Worm (Caenorhabditis elegans): Measurements from ENCODE around the gene Y45F3A.1.

The Y45F3A.1 gene

DNA sequence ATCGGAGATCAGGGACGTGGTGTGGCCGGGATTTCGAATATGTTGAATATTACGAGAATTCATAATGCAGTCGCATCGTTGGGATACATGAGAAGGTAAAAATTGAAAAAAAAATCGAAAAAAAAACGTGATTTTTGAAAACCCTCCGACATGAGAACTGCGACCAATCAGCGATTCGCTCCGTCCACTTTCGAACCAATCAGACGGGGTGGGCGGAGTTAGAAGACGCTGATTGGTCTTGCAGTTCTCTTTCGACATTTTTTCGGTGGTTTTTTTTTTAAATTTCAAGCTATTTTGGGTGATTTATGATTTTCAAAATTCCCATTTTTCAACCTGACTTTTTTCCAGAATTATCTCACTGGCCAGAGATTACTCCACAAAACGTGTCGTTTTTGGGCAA, 7.5 kb upstream of the Y45F3A.1 start:
- no peak for TF ChIP-seq unc-62 (GFP tag; optimal IDR thresholded peaks at IDR 0.05)

DNA sequence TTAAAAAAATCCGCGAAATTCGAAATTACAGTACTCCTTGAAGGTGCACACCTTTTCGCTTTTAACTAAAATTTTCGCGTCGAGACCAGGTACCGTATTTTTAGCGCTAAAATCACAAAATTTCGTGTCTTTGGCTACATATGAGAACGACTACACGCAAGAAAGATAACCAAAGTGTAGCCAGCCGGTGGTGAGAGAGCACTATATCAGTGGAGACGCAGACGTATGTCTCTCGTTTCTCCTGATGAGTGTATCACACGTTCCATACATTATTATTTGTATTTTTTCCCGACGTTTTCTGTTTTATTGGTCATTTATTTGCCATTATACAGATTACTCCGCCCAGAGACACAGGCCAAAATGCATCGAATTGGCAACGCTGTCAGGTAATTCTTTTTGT, 4.2 kb upstream of the Y45F3A.1 start, which contains the start of gene acdh-11:
Gene acdh-11, plus strand, starts transcription at position 333 of the 400 bp plus-strand sequence.
- no peak for TF ChIP-seq unc-62 (GFP tag; optimal IDR thresholded peaks at IDR 0.05)

DNA sequence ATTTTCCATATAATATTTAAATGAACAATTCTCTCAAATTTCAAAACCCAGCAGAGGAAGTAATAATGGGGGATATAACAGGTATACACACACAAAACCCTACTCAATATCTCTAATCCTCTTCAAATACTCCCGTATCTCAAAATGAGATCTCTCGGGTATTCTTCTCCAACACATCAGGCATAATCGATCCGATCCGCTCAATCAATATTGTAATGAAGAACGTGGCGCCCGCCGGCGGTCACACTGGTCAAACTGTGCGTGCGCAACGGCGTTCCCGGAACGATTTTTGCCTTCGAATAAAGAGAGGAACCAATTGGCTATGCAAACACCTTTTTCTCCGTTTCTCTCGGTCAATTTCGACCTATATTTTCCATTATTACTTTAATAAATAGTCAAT, 827 bp upstream of the Y45F3A.1 start:
- no peak for TF ChIP-seq unc-62 (GFP tag; optimal IDR thresholded peaks at IDR 0.05)

DNA sequence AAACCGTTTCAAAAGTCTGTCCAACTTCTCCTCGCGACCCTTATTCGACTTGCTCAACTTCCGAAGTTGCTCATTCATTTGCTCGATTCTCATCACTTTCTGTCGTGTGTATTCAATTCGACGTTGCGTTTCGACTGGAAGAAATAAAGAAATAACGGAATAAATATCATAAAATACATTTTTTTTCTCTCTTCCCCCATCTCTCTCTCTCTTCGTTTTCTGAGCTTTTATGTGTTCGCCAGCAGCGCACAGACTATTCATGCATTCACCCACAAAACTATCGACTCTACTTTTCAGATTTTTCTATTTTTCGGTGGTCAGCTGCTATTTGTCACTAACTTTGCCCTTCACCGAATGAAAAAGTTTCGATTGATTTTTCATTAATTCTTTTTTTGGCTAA, 1.4 kb downstream of the Y45F3A.1 start, which contains the start of gene rab-30:
Gene rab-30, plus strand, starts transcription at position 301 of the 400 bp plus-strand sequence.
- TF ChIP-seq unc-62 (GFP tag; optimal IDR thresholded peaks at IDR 0.05), result no peak

DNA sequence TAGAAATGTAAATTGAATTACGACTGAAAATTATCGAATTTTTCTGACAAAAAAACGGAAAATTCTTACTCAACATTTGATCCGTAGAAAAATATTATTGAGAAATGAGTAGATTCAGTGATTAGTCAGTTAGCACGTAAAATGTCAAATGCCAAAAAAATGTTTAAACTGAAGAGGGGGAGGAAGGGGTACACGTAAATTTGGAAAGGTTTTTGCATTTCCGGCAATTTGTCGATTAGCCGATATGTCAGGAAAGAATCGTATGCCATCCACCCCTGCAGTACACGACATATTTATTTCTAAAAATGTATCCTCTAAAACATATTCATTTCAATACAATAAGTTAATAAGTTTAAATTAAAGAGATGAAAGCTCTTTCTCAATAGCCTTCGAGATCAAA, 3.8 kb downstream of the Y45F3A.1 start, which contains the start of gene T21C12.4:
Gene T21C12.4, minus strand, starts transcription at position 101 of the 400 bp plus-strand sequence.
- TF ChIP-seq unc-62 (GFP tag; optimal IDR thresholded peaks at IDR 0.05), result no peak

DNA sequence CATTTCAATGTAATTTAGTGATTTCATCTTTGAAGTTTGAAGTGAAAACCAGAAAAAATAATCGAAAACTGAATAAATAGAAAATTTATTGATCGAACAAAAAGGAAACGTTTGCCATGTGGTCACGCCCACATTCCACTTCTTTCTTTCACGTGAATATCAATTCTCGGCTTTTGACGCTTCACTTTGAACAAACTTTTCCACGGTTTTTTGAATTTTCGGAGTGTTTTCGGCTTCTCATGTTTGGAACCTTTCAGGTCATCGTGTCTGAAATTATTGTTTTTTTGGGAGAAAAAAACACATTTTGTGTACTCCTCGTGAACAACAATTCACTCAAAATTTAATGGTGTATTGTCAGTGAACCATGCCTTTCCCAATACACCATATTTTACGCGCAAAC, 8.8 kb downstream of the Y45F3A.1 start, which contains the start of gene T21C12.8:
Gene T21C12.8, minus strand, starts transcription at position 101 of the 400 bp plus-strand sequence.
- no peak for TF ChIP-seq unc-62 (GFP tag; optimal IDR thresholded peaks at IDR 0.05)

DNA sequence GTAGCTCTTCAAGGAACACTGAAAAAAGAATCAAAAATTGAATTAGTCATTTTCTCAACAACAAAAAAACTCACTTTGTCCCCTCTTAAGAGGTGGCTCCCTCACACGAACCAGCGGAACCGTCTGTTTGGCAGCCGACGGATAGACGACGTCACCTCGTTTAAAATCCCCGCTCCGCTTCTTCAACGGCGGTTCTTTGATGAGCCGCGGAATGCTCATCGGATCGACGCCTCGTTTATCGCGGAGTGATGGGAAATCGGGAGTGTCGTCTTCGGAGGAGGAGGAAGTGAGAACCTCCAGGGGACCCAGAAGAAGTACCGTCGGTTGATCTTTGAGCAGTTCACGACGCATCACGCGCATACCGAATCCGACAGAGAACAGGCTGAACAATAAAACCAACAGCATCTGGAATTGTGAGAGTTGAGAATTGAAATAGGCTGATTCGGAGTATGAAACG, 22.9 kb downstream of the Y45F3A.1 start, which contains the start of gene nlp-68:
Gene nlp-68, minus strand, starts transcription at position 407 of the 457 bp plus-strand sequence.
- TF ChIP-seq unc-62 (GFP tag; optimal IDR thresholded peaks at IDR 0.05), result no peak

DNA sequence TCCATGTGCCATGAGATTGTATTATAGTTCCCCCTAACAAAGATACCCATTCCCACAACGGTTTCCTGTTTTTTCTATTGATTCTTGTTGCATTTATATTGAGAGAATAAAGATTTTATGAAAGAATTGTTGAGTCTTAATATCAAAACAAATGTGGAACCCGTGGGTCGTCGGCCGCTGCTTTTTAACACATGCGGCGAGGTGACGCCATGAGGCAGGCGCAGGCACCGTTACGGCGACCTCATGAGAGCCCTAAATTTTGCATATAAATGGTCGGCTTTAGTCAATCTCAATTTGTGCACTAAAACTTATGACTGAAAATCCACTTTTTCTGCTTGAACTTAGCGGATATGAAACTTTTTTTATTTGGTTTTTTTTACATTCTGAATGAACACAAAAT, 24.2 kb downstream of the Y45F3A.1 start:
- TF ChIP-seq unc-62 (GFP tag; optimal IDR thresholded peaks at IDR 0.05), result no peak

DNA sequence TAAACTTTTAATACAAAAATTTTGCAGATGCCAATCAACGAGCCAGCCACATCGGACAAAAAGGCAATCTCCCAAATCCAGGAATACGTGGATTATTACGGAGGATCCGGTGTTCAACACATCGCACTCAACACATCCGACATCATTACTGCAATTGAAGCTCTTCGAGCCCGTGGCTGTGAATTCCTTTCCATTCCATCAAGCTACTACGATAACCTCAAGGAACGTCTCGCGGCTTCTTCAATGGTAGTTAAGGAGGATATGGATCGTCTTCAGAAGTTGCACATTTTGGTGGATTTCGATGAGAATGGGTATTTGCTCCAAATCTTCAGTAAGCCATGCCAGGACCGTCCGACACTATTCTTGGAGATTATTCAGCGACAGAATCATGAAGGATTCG, 24.7 kb downstream of the Y45F3A.1 start:
- no peak for TF ChIP-seq unc-62 (GFP tag; optimal IDR thresholded peaks at IDR 0.05)

DNA sequence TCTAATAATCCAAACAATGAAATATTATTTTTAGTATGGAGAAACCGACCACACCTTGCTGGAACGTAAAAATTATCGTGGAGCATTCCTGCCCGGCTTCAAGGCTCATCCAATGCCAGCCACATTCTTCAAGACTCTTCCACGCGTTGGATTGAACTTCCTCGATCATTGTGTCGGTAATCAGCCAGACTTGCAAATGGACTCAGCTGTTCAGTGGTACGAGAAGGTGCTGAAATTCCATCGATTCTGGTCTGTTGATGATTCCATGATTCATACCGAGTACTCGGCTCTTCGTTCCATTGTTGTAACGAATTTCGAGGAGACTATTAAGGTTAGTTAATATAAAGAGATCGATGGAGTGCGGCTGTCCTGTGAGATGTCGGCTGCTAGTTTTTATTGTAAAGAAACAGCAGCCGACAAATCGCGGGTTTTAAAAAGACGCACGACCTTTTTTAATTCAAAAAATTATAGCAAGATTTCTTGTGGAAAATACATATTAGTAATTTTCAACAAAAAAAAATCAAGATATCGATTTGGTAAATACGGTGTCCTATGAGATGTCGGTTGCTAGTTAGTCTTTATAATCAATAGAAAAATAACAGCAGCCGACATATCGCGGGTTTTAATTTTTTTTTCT, 25.5 kb downstream of the Y45F3A.1 start:
- no peak for TF ChIP-seq unc-62 (GFP tag; optimal IDR thresholded peaks at IDR 0.05)

DNA sequence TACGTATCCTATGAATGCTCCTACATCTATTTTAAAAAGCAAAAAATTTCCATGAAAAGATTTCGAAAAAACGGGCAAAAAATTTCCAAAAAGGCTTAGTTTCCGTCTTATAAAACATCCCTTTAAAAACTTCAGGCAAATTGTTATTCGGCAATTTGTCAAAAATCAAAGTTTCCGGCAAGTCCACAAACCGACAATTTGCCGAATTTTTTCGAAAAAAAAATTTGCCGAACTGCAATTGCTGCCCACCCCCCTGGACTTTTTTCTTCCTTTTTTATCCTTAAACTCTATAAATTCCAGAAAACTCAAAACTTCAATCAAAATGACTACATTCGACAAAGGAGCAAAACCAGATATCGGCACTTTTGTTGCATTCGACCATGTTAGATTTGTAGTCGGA, 26.5 kb downstream of the Y45F3A.1 start, which contains the start of gene hpd-1:
Gene hpd-1, plus strand, starts transcription at position 301 of the 400 bp plus-strand sequence.
- TF ChIP-seq unc-62 (GFP tag; optimal IDR thresholded peaks at IDR 0.05), result no peak

DNA sequence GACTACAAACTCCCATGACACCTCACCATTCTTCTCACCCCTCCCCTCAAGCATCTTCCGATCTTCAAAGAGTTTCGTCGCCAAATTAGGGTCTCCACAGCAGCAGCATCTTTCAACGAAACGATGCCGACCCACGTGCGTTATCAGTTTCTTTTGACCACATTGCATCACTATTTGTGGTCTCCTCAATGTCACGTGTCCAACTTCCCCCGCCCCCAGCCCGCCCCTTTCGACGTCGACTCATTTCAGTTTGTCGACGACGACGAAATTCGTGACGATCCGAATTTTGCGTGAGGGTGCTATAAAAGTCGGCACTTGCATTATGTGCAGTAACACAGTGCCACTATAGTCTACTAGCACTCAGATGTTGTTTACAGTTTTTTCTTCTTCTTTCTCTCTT, 27.5 kb downstream of the Y45F3A.1 start:
- TF ChIP-seq unc-62 (GFP tag; optimal IDR thresholded peaks at IDR 0.05), result no peak

DNA sequence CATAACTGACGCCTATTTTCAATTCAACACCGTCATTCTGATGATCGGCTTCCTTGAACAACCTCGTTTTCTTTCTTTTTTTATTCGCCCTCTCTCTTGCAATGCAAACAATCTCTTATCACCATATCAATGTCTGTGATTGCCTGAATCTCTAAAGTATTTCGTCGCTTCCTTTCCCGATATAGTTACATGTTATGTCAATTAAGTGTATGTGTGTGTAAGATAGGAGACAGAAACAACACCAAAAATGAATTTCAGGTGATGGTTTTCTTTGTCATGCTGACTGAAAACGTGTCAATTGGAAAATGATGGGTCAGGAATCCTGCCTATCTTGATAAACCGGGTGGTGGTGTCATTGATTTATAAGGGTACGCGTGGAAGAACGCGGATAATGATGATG, 28.4 kb downstream of the Y45F3A.1 start:
- TF ChIP-seq unc-62 (GFP tag; optimal IDR thresholded peaks at IDR 0.05), result no peak

DNA sequence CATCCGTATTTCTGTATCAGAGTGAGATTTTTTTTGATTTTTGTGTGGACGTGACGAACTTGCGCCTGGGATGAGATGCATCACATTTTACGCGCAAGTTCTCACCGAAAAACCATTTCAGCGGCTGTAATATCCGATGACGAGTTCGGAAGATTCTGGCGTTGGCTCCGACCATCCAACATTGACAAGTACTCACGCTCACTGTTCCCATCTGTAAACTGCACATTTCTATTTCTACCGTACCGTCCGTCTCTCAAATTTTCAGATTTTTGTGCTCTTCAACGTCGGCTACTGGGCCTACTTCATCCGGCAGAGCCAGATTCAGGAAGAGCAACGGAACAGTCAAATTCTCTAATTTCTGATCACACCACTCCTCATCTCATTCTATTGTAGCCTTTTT, 34.3 kb downstream of the Y45F3A.1 start:
- no peak for TF ChIP-seq unc-62 (GFP tag; optimal IDR thresholded peaks at IDR 0.05)

DNA sequence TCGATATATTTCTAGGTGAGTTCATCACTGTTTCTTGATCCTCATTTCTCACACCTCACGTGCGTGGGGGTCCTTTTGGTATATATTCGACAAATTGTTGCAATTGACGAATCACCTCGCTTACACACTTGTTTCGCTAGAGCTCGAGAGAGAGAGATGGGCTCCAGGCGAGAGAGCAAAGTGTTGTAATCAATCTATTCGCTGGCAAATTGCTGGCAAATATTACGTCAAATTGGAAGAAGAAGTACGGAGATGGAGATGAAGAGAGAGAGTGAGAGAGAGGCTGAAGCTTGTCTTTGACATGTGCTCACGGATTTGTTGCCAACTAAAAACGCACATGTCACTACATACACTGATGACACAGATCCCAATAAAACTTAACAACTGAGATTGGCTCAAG, 35.8 kb downstream of the Y45F3A.1 start:
- TF ChIP-seq unc-62 (GFP tag; optimal IDR thresholded peaks at IDR 0.05), result no peak

DNA sequence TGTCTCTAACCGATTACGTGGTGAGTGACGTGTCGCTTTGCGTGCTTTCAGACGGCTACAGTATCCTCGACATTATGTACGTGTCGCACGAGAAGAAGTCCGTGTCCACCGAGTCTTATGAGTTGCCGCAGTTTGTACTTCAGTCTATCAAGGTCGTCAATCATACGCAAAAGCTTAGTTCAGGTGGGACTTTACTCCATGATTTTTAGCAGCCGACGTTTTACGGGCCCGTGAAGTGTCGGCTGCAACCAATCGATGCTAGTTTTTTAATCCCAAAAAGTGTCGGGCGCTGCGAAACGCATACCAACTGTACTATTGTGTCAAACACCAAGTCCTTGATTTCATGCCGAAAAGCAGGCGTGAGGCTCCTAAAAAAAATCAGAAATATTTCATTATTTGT, 36.9 kb downstream of the Y45F3A.1 start:
- no peak for TF ChIP-seq unc-62 (GFP tag; optimal IDR thresholded peaks at IDR 0.05)

DNA sequence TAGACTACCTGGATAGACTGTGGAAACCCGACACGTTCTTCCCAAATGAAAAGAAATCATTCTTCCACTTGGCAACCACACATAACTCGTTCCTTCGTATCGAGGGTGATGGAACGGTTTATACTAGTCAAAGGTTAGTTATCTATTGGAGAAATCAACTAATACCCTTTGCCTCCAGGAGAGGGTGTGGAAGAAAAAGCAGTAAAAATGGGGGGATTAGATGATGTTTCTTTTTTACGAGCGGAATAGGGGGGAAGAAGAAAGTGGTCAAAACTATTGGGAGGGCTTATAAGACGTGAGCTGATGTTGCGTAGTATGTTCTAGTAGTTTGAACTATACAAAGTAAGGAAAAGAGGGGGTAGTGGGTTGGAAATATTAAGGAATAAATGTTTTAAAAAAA, 38.7 kb downstream of the Y45F3A.1 start:
- no peak for TF ChIP-seq unc-62 (GFP tag; optimal IDR thresholded peaks at IDR 0.05)
